Worm (Caenorhabditis elegans): ENCODE results near the gene chil-5.

The chil-5 gene

ce11 chrII:9891031-9891689, 31.7 kb upstream of the chil-5 start, which contains the start of gene vgln-1 (continued):
- peak; percentile 31 for TF ChIP-seq nhr-11 (tag; optimal IDR thresholded peaks at IDR 0.05)

- TF ChIP-seq unc-62 (GFP tag; optimal IDR thresholded peaks at IDR 0.05 in 1 of 2), result peak in 1 of 2 experiments; percentile 93
- TF ChIP-seq unc-62 (tag; optimal IDR thresholded peaks at IDR 0.05), result no peak
- no peak for TF ChIP-seq dve-1 (tag; optimal IDR thresholded peaks at IDR 0.05; ENCODE audit: insufficient read depth)
- no peak for TF ChIP-seq ceh-32 (tag; optimal IDR thresholded peaks at IDR 0.05; ENCODE audit: poor library complexity)
- no peak for TF ChIP-seq zip-2 (tag; optimal IDR thresholded peaks at IDR 0.05)
- TF ChIP-seq egl-27 (tag; optimal IDR thresholded peaks at IDR 0.05), result no peak
- no peak for TF ChIP-seq nhr-6 (tag; optimal IDR thresholded peaks at IDR 0.05)
- no peak for TF ChIP-seq egl-43 (GFP tag; IDR thresholded peaks at IDR 0.05)
These were observed 29.1 kb upstream of the chil-5 start for ce11 chrII:9888549-9888948.

ce11 chrII:9886216-9886615, 26.7 kb upstream of the chil-5 start, which contains the start of gene algn-8:
Gene algn-8 (minus strand): TSS chrII:9886442.
- TF ChIP-seq F10B5.3 (tag; optimal IDR thresholded peaks at IDR 0.05) (peak; percentile 3), nhr-102 (tag; optimal IDR thresholded peaks at IDR 0.05) (peak; percentile 32), zfp-3 (GFP tag; conservative IDR thresholded peaks at IDR 0.05) (0 out of 2 replicates have a peak, but pooled peaks have one; percentile 29), ceh-44 (GFP tag; IDR thresholded peaks at IDR 0.05) (no peak), lin-38 (GFP tag; IDR thresholded peaks at IDR 0.05) (no peak), lim-7 (GFP tag; IDR thresholded peaks at IDR 0.05) (0 out of 2 replicates have a peak, but pooled peaks have one; percentile 18), fkh-10 (GFP tag; optimal IDR thresholded peaks at IDR 0.05) (no peak), lin-29 (GFP tag; IDR thresholded peaks at IDR 0.05) (no peak), mes-2 (tag; optimal IDR thresholded peaks at IDR 0.05; ENCODE audit: poor library complexity, severe bottlenecking) (peak; percentile 22), spr-3 (GFP tag; optimal IDR thresholded peaks at IDR 0.05) (peak; percentile 10), nhr-25 (tag; optimal IDR thresholded peaks at IDR 0.05; ENCODE audit: borderline replicate concordance, insufficient read depth) (peak; percentile 26), tra-1 (GFP tag; IDR thresholded peaks at IDR 0.05) (0 out of 2 replicates have a peak, but pooled peaks have one; percentile 16), unc-39 (tag; optimal IDR thresholded peaks at IDR 0.05) (no peak), daf-8 (GFP tag; IDR thresholded peaks at IDR 0.05) (no peak), duxl-1 (tag; optimal IDR thresholded peaks at IDR 0.05; ENCODE audit: poor library complexity) (peak; percentile 46), T26A8.4 (GFP tag; IDR thresholded peaks at IDR 0.05) (0 out of 2 replicates have a peak, but pooled peaks have one; percentile 49)

ce11 chrII:9880826-9881225, 21.4 kb upstream of the chil-5 start, which contains the start of gene C08H9.15:
Gene C08H9.15 (plus strand): TSS chrII:9881193.
- TF ChIP-seq nhr-28 (tag; optimal IDR thresholded peaks at IDR 0.05), result peak; percentile 11
- no peak for TF ChIP-seq ceh-62 (tag; optimal IDR thresholded peaks at IDR 0.05)
- no peak for TF ChIP-seq lin-39 (tag; optimal IDR thresholded peaks at IDR 0.05)
- TF ChIP-seq mxl-3 (GFP tag; optimal IDR thresholded peaks at IDR 0.05), result no peak

ce11 chrII:9879815-9880214, 20.3 kb upstream of the chil-5 start:
- TF ChIP-seq T26A8.4 (GFP tag; IDR thresholded peaks at IDR 0.05) (no peak), aha-1 (tag) (peak; percentile 73), unc-62 (GFP tag; optimal IDR thresholded peaks at IDR 0.05 in 1 of 2) (peak in 1 of 2 experiments; percentile 8), unc-62 (tag; optimal IDR thresholded peaks at IDR 0.05) (no peak), lim-7 (GFP tag; IDR thresholded peaks at IDR 0.05) (no peak), F10B5.3 (tag; optimal IDR thresholded peaks at IDR 0.05) (no peak), Y5F2A.4 (GFP tag; optimal IDR thresholded peaks at IDR 0.05) (no peak), arid-1 (GFP tag; conservative IDR thresholded peaks at IDR 0.05) (no peak), dpl-1 (GFP tag; optimal IDR thresholded peaks at IDR 0.05) (no peak), hmg-1.1 (GFP tag; IDR thresholded peaks at IDR 0.05) (no peak), nhr-77 (tag; optimal IDR thresholded peaks at IDR 0.05) (no peak)
